Fruit fly (Drosophila melanogaster) whole organism, embryonic: ENCODE results near the gene Psa.

Experiments
- B-H1 ChIP-seq: fragments of 200-800 bp; sonication (Bioruptor generic); IDR thresholded peaks from 3 replicates; pipeline ENCODE4 v1.3.6; 2022; ENCODE audit warnings: missing biosample characterization, missing genetic modification characterization
- Bdp1 ChIP-seq: fragments of 200-800 bp; sonication (Bioruptor generic); optimal IDR thresholded peaks from 3 replicates; lab custom pipeline; 2016; ENCODE audit warnings: missing biosample characterization, missing genetic modification characterization
- Bgb ChIP-seq: fragments of 200-800 bp; sonication (Bioruptor generic); IDR thresholded peaks from 2 replicates; pipeline ENCODE4 v1.3.6; 2022; ENCODE audit warnings: missing biosample characterization, missing genetic modification characterization; ENCODE audit not compliant: partially characterized antibody
- CG10209 ChIP-seq: fragments of 200-800 bp; sonication (Bioruptor generic); optimal IDR thresholded peaks from 3 replicates; lab custom pipeline; 2017; ENCODE audit warnings: missing biosample characterization, mild to moderate bottlenecking, missing genetic modification characterization, missing genetic modification reagents
- CG12299 ChIP-seq: fragments of 200-800 bp; sonication (Bioruptor generic); optimal IDR thresholded peaks from 2 replicates; lab custom pipeline; 2018; ENCODE audit warnings: missing biosample characterization, mild to moderate bottlenecking, missing genetic modification characterization
- CG14014 ChIP-seq: fragments of 200-800 bp; sonication (Bioruptor generic); IDR thresholded peaks from 2 replicates; pipeline ENCODE4 v1.3.6; 2022; ENCODE audit warnings: missing biosample characterization, missing genetic modification characterization
- CG17568 ChIP-seq: fragments of 200-800 bp; sonication (Bioruptor generic); optimal IDR thresholded peaks from 2 replicates; lab custom pipeline; 2018; ENCODE audit warnings: missing biosample characterization, mild to moderate bottlenecking, missing genetic modification characterization, moderate library complexity
- CG17612 ChIP-seq: fragments of 200-800 bp; sonication (Bioruptor generic); IDR thresholded peaks from 2 replicates; pipeline ENCODE4 v1.3.6; 2022; ENCODE audit warnings: missing biosample characterization, missing genetic modification characterization
- CG18262 ChIP-seq: fragments of 200-800 bp; optimal IDR thresholded peaks from 3 replicates; lab custom pipeline; 2019; ENCODE audit warnings: missing biosample characterization, mild to moderate bottlenecking, missing genetic modification characterization, moderate library complexity
- CG2120 ChIP-seq: fragments of 200-800 bp; sonication (Bioruptor generic); optimal IDR thresholded peaks from 3 replicates; lab custom pipeline; 2016; ENCODE audit warnings: missing biosample characterization, missing genetic modification characterization
- CG2875 ChIP-seq: fragments of 200-800 bp; sonication (Bioruptor generic); optimal IDR thresholded peaks from 2 replicates; lab custom pipeline; 2017; ENCODE audit warnings: missing biosample characterization, mild to moderate bottlenecking, missing genetic modification characterization, missing genetic modification reagents
- CG3163 ChIP-seq: fragments of 200-800 bp; sonication (Bioruptor generic); optimal IDR thresholded peaks from 3 replicates; lab custom pipeline; 2016; ENCODE audit warnings: missing biosample characterization, missing genetic modification characterization
- CG33213 ChIP-seq: fragments of 200-800 bp; sonication (Bioruptor generic); optimal IDR thresholded peaks from 3 replicates; lab custom pipeline; 2016; ENCODE audit warnings: missing biosample characterization, missing genetic modification characterization
- CG33557 ChIP-seq: fragments of 200-800 bp; sonication (Bioruptor generic); optimal IDR thresholded peaks from 2 replicates; lab custom pipeline; 2019; ENCODE audit warnings: missing biosample characterization, mild to moderate bottlenecking, missing genetic modification characterization, moderate library complexity
- CG34224 ChIP-seq: fragments of 200-800 bp; sonication (Bioruptor generic); IDR thresholded peaks from 3 replicates; pipeline ENCODE4 v1.3.6; 2022; ENCODE audit warnings: missing biosample characterization, missing genetic modification characterization; ENCODE audit not compliant: partially characterized antibody
- CG4617 ChIP-seq: fragments of 200-800 bp; sonication (Bioruptor generic); optimal IDR thresholded peaks from 3 replicates; lab custom pipeline; 2016; ENCODE audit warnings: missing biosample characterization, missing genetic modification characterization, borderline replicate concordance
- CG6654 ChIP-seq: fragments of 200-800 bp; sonication (Bioruptor generic); optimal IDR thresholded peaks from 2 replicates; lab custom pipeline; 2017; ENCODE audit warnings: missing biosample characterization, mild to moderate bottlenecking, missing genetic modification characterization
- CG6791 ChIP-seq: fragments of 200-800 bp; sonication (Bioruptor generic); IDR thresholded peaks from 3 replicates; pipeline ENCODE4 v1.3.6; 2022; ENCODE audit warnings: missing biosample characterization, missing genetic modification characterization; ENCODE audit not compliant: partially characterized antibody
- CG6813 ChIP-seq: fragments of 200-800 bp; sonication (Bioruptor generic); optimal IDR thresholded peaks from 2 replicates; lab custom pipeline; 2017; ENCODE audit warnings: missing biosample characterization, missing genetic modification characterization, mild to moderate bottlenecking, moderate library complexity, missing genetic modification reagents
- CG8359 ChIP-seq: fragments of 200-800 bp; sonication (Bioruptor generic); optimal IDR thresholded peaks from 2 replicates; lab custom pipeline; 2017; ENCODE audit warnings: missing biosample characterization, mild to moderate bottlenecking, missing genetic modification characterization, borderline replicate concordance
- CTCF ChIP-seq: fragments of 200-800 bp; sonication (Bioruptor generic); optimal IDR thresholded peaks from 2 replicates; lab custom pipeline; 2017; ENCODE audit warnings: missing biosample characterization, mild to moderate bottlenecking, missing genetic modification characterization, moderate library complexity
- Chrac-16 ChIP-seq: fragments of 200-800 bp; sonication (Bioruptor generic); optimal IDR thresholded peaks from 3 replicates; lab custom pipeline; 2016; ENCODE audit warnings: missing biosample characterization, missing genetic modification characterization
- HLH4C ChIP-seq: fragments of 200-800 bp; sonication (Bioruptor generic); IDR thresholded peaks from 3 replicates; pipeline ENCODE4 v1.3.6; 2022; ENCODE audit warnings: missing biosample characterization, missing genetic modification characterization; ENCODE audit not compliant: partially characterized antibody
- HLH54F ChIP-seq: fragments of 200-800 bp; sonication (Bioruptor generic); optimal IDR thresholded peaks from 3 replicates; lab custom pipeline; 2016; ENCODE audit warnings: missing biosample characterization, missing genetic modification characterization
- Lim3 ChIP-seq: fragments of 200-800 bp; sonication (Bioruptor generic); IDR thresholded peaks from 2 replicates; pipeline ENCODE4 v1.3.6; 2022; ENCODE audit warnings: missing biosample characterization, missing genetic modification characterization
- Scr ChIP-seq: fragments of 200-800 bp; sonication (Bioruptor generic); IDR thresholded peaks from 2 replicates; pipeline ENCODE4 v1.3.6; 2022; ENCODE audit warnings: missing biosample characterization, missing genetic modification characterization; ENCODE audit not compliant: partially characterized antibody
- Sry-δ ChIP-seq: fragments of 200-800 bp; sonication (Bioruptor generic); optimal IDR thresholded peaks from 2 replicates; lab custom pipeline; 2016; ENCODE audit warnings: missing biosample characterization, missing genetic modification characterization
- Stat92E ChIP-seq, 3 experiments: fragments of >200 bp in 2 of 3; fragments of 200-800 bp in 1 of 3; sonication (Bioruptor generic) in 1 of 3; optimal IDR thresholded peaks; 2 replicates each; lab custom pipeline; 2017 to 2019; ENCODE audit warnings: missing biosample characterization in 3 of 3, missing genetic modification characterization in 3 of 3, mild to moderate bottlenecking in 1 of 3, moderate library complexity in 1 of 3
- croc ChIP-seq: fragments of 200-800 bp; sonication (Bioruptor generic); conservative IDR thresholded peaks from 3 replicates; pipeline ENCODE4 v1.3.6; 2022; ENCODE audit warnings: missing biosample characterization, missing genetic modification characterization
- crp ChIP-seq, 2 experiments: fragments of 200-800 bp; sonication (Bioruptor generic); optimal IDR thresholded peaks; 2 replicates in 1 of 2; 3 replicates in 1 of 2; lab custom pipeline; 2017; ENCODE audit warnings: missing biosample characterization in 2 of 2, missing genetic modification characterization in 2 of 2, mild to moderate bottlenecking in 1 of 2, moderate library complexity in 1 of 2
- dati ChIP-seq: fragments of 200-800 bp; sonication (Bioruptor generic); IDR thresholded peaks from 2 replicates; pipeline ENCODE4 v1.3.6; 2022; ENCODE audit warnings: missing biosample characterization, missing genetic modification characterization
- disco-r ChIP-seq: fragments of 200-800 bp; sonication (Bioruptor generic); optimal IDR thresholded peaks from 2 replicates; lab custom pipeline; 2016; ENCODE audit warnings: missing biosample characterization, missing genetic modification characterization
- eve ChIP-seq, 2 experiments: fragments of >200 bp; optimal IDR thresholded peaks; 2 replicates each; lab custom pipeline; 2017; ENCODE audit warnings: missing biosample characterization in 2 of 2, missing genetic modification characterization in 2 of 2
- ftz-f1 ChIP-seq: fragments of 200-800 bp; sonication (Bioruptor generic); optimal IDR thresholded peaks from 2 replicates; lab custom pipeline; 2016; ENCODE audit warnings: missing biosample characterization, missing genetic modification characterization
- h ChIP-seq: fragments of >200 bp; optimal IDR thresholded peaks from 2 replicates; lab custom pipeline; 2017
- hth ChIP-seq: fragments of >200 bp; optimal IDR thresholded peaks from 2 replicates; lab custom pipeline; 2017; ENCODE audit warnings: inconsistent platforms
- mirr ChIP-seq: fragments of 200-800 bp; sonication (Bioruptor generic); optimal IDR thresholded peaks from 3 replicates; lab custom pipeline; 2018; ENCODE audit warnings: missing biosample characterization, mild to moderate bottlenecking, missing genetic modification characterization
- nom ChIP-seq: fragments of 200-800 bp; sonication (Bioruptor generic); optimal IDR thresholded peaks from 2 replicates; lab custom pipeline; 2017; ENCODE audit warnings: missing biosample characterization, missing genetic modification characterization, mild to moderate bottlenecking, moderate library complexity, missing genetic modification reagents
- onecut ChIP-seq: fragments of 200-800 bp; sonication (Bioruptor generic); IDR thresholded peaks from 2 replicates; pipeline ENCODE4 v1.3.6; 2022; ENCODE audit warnings: missing biosample characterization, missing genetic modification characterization
- phol ChIP-seq: fragments of 200-800 bp; sonication (Bioruptor generic); optimal IDR thresholded peaks from 3 replicates; lab custom pipeline; 2018; ENCODE audit warnings: missing biosample characterization, mild to moderate bottlenecking, missing genetic modification characterization, moderate library complexity
- pum ChIP-seq: fragments of 200-800 bp; sonication (Bioruptor generic); optimal IDR thresholded peaks from 2 replicates; lab custom pipeline; 2016; ENCODE audit warnings: missing biosample characterization, missing genetic modification characterization
- pzg ChIP-seq: fragments of 200-800 bp; sonication (Bioruptor generic); optimal IDR thresholded peaks from 3 replicates; lab custom pipeline; 2018; ENCODE audit warnings: missing biosample characterization, mild to moderate bottlenecking, missing genetic modification characterization, moderate library complexity
- sqz ChIP-seq: fragments of 200-800 bp; sonication (Bioruptor generic); optimal IDR thresholded peaks from 3 replicates; lab custom pipeline; 2018; ENCODE audit warnings: missing biosample characterization, mild to moderate bottlenecking, missing genetic modification characterization
- stwl ChIP-seq: fragments of 200-800 bp; sonication (Bioruptor generic); optimal IDR thresholded peaks from 3 replicates; lab custom pipeline; 2018; ENCODE audit warnings: missing biosample characterization, mild to moderate bottlenecking, missing genetic modification characterization, moderate library complexity
- sug ChIP-seq: fragments of 200-800 bp; optimal IDR thresholded peaks from 2 replicates; lab custom pipeline; 2019; ENCODE audit warnings: missing biosample characterization, mild to moderate bottlenecking, missing genetic modification characterization, moderate library complexity
- tna ChIP-seq: fragments of 200-800 bp; sonication (Bioruptor generic); IDR thresholded peaks from 2 replicates; pipeline ENCODE4 v1.3.6; 2022; ENCODE audit warnings: missing biosample characterization, missing genetic modification characterization; ENCODE audit not compliant: partially characterized antibody
- ttk ChIP-seq: fragments of 200-800 bp; sonication (Bioruptor generic); IDR thresholded peaks from 2 replicates; pipeline ENCODE4 v2.1.2; 2022; ENCODE audit warnings: missing biosample characterization, missing genetic modification characterization
- unpg ChIP-seq: fragments of 200-800 bp; sonication (Bioruptor generic); optimal IDR thresholded peaks from 3 replicates; lab custom pipeline; 2018; ENCODE audit warnings: missing biosample characterization, mild to moderate bottlenecking, missing genetic modification characterization, moderate library complexity
- vnd ChIP-seq: fragments of 200-800 bp; sonication (Bioruptor generic); IDR thresholded peaks from 3 replicates; pipeline ENCODE4 v1.3.6; 2022; ENCODE audit warnings: missing biosample characterization, missing genetic modification characterization; ENCODE audit not compliant: partially characterized antibody
- zen ChIP-seq: fragments of 200-800 bp; sonication (Bioruptor generic); optimal IDR thresholded peaks from 3 replicates; lab custom pipeline; 2018; ENCODE audit warnings: missing biosample characterization, mild to moderate bottlenecking, missing genetic modification characterization, moderate library complexity

The Psa gene

DNA sequence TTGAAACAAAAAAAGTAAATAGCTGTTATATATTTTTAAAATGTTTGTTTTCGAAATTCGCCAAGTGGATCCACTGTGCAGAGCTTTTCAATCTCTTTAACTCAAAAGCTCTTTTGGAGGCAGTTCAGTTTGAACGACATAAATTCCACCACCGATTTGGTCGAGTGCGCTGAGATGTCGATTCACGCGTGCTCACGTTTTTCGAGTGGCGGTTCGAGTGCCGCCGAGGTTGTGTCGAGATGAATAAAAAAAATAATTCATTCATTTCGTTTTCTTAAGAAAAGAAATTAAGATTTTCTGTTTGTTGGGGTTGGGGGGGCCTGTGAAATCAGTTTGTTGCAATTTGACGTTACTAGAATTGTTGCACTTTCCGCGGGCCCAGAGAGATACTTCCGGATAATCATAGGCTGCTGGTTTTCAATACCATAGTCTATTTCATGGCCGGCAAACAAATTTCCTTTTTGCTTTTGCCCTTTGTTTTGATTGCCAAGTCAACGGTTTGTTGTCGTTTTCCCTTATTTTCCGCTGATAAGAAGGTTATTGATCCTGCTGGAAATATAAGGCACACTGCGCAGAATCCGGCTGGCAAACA, 14.0 kb upstream of the Psa start (continued):
- TF ChIP-seq CG4617 (GFP tag; lab: Kevin White, UChicago) (no peak), CG33557 (GFP tag; lab: Kevin White, UChicago) (no peak), CG12299 (tag; lab: Kevin White, UChicago) (no peak), phol (tag; lab: Kevin White, UChicago) (no peak), Stat92E (GFP tag; optimal IDR thresholded peaks at IDR 0.05; lab: Kevin White, UChicago) (peak in 1 of 3 experiments; percentile 37), Bgb (GFP tag; lab: Robert Waterston, UW) (peak; percentile 83), croc (GFP tag; lab: Robert Waterston, UW) (no peak), dati (GFP tag; lab: Robert Waterston, UW) (no peak), HLH4C (GFP tag; lab: Robert Waterston, UW) (peak; percentile 71), sqz (peak; percentile 51), pum (GFP tag; lab: Kevin White, UChicago) (no peak), CG18262 (tag; lab: Kevin White, UChicago) (peak; percentile 12), ttk (GFP tag; lab: Robert Waterston, UW) (no peak), CG6654 (GFP tag; lab: Kevin White, UChicago) (no peak), CG14014 (GFP tag; lab: Robert Waterston, UW) (peak; percentile 22; the same call in 1 of the 2 replicates), eve (GFP tag; optimal IDR thresholded peaks at IDR 0.05; lab: Kevin White, UChicago) (no peak), pzg (GFP tag; lab: Kevin White, UChicago) (no peak), sug (peak; percentile 76), CG2875 (GFP tag; lab: Kevin White, UChicago) (no peak), CG17612 (GFP tag; lab: Robert Waterston, UW) (no peak), CG34224 (GFP tag; lab: Robert Waterston, UW) (peak; percentile 33; the same call in 1 of the 3 replicates), nom (GFP tag; lab: Kevin White, UChicago) (peak; percentile 17), CG33213 (GFP tag; lab: Kevin White, UChicago) (no peak), zen (tag; lab: Kevin White, UChicago) (no peak), ftz-f1 (GFP tag; lab: Kevin White, UChicago) (peak; percentile 41), tna (GFP tag; lab: Robert Waterston, UW) (peak; percentile 70), CG2120 (GFP tag; lab: Kevin White, UChicago) (peak; percentile 1), CTCF (GFP tag; lab: Kevin White, UChicago) (peak; percentile 92), mirr (GFP tag; lab: Kevin White, UChicago) (no peak), Lim3 (GFP tag; lab: Robert Waterston, UW) (no peak), Sry-δ (no peak), CG8359 (GFP tag; lab: Kevin White, UChicago) (no peak), HLH54F (GFP tag; lab: Kevin White, UChicago) (no peak), CG3163 (GFP tag; lab: Kevin White, UChicago) (peak; percentile 1), Chrac-16 (GFP tag; lab: Kevin White, UChicago) (no peak), onecut (GFP tag; lab: Robert Waterston, UW) (peak; percentile 69), CG17568 (GFP tag; lab: Kevin White, UChicago) (no peak), vnd (GFP tag; lab: Robert Waterston, UW) (peak; percentile 66), CG6791 (GFP tag; lab: Robert Waterston, UW) (peak; percentile 84), Scr (GFP tag; lab: Robert Waterston, UW) (peak; percentile 61), CG10209 (GFP tag; lab: Kevin White, UChicago) (no peak), crp (GFP tag; optimal IDR thresholded peaks at IDR 0.05; lab: Kevin White, UChicago) (no peak), hth (lab: Kevin White, UChicago) (no peak), disco-r (GFP tag; lab: Kevin White, UChicago) (no peak), B-H1 (GFP tag; lab: Robert Waterston, UW) (no peak; the same call in 2 of the 3 replicates), unpg (peak; percentile 1), Bdp1 (peak; percentile 99), stwl (tag; lab: Kevin White, UChicago) (no peak), CG6813 (peak; percentile 13), h (lab: Kevin White, UChicago) (no peak)
